Worm (Caenorhabditis elegans) whole organism, young adult: Measurements from ENCODE around the gene fbxc-32.

ENCODE experiments used
- B0019.2 ChIP-seq: fragments of 200-800 bp; sonication (Bioruptor generic); conservative IDR thresholded peaks from 2 replicates; pipeline ENCODE4 v1.3.6; 2022; ENCODE audit warnings: missing genetic modification reagents, missing genetic modification characterization, missing compliant biosample characterization
- C06A6.2 ChIP-seq: fragments of 200-800 bp; sonication (Bioruptor generic); conservative IDR thresholded peaks from 2 replicates; pipeline ENCODE4 v1.3.6; 2022; ENCODE audit warnings: missing genetic modification characterization, missing compliant biosample characterization
- F10E7.11 ChIP-seq: sonication (generic microtip); optimal IDR thresholded peaks from 2 replicates; lab custom pipeline; 2017; ENCODE audit warnings: mild to moderate bottlenecking, missing genetic modification characterization, moderate library complexity, missing compliant biosample characterization
- F22D6.2 ChIP-seq: sonication (generic microtip); optimal IDR thresholded peaks from 2 replicates; lab custom pipeline; 2016; ENCODE audit warnings: mild to moderate bottlenecking, missing genetic modification characterization, missing compliant biosample characterization
- F33H1.4 ChIP-seq: fragments of 200-800 bp; sonication (Bioruptor generic); IDR thresholded peaks from 2 replicates; pipeline ENCODE4 v1.3.6; 2022; ENCODE audit warnings: missing genetic modification reagents, missing genetic modification characterization, missing compliant biosample characterization
- F37B4.10 ChIP-seq: fragments of 200-800 bp; sonication (Bioruptor generic); IDR thresholded peaks from 2 replicates; pipeline ENCODE4 v1.3.6; 2022; ENCODE audit warnings: missing genetic modification characterization, missing compliant biosample characterization
- F57A8.1 ChIP-seq: fragments of 200-800 bp; sonication (Bioruptor generic); optimal IDR thresholded peaks from 2 replicates; lab custom pipeline; 2018; ENCODE audit warnings: mild to moderate bottlenecking, missing genetic modification characterization, moderate library complexity, missing compliant biosample characterization
- K12H6.12 ChIP-seq: fragments of 200-800 bp; sonication (Bioruptor generic); optimal IDR thresholded peaks from 2 replicates; lab custom pipeline; 2018; ENCODE audit warnings: mild to moderate bottlenecking, missing genetic modification characterization, missing compliant biosample characterization
- T07F8.4 ChIP-seq: sonication (generic microtip); optimal IDR thresholded peaks from 2 replicates; lab custom pipeline; 2016; ENCODE audit warnings: mild to moderate bottlenecking, missing genetic modification characterization, moderate library complexity, missing compliant biosample characterization
- T26A5.8 ChIP-seq: sonication (generic microtip); optimal IDR thresholded peaks from 2 replicates; lab custom pipeline; 2016; ENCODE audit warnings: missing genetic modification characterization, missing compliant biosample characterization
- Y53G8AR.9 ChIP-seq: fragments of 200-800 bp; sonication (Bioruptor generic); conservative IDR thresholded peaks from 2 replicates; pipeline ENCODE4 v1.3.6; 2022; ENCODE audit warnings: missing genetic modification reagents, missing genetic modification characterization, missing compliant biosample characterization
- akir-1 ChIP-seq: fragments of 200-800 bp; sonication (Bioruptor generic); optimal IDR thresholded peaks from 2 replicates; lab custom pipeline; 2018; ENCODE audit warnings: mild to moderate bottlenecking, missing genetic modification characterization, moderate library complexity, missing compliant biosample characterization
- aptf-2 ChIP-seq: fragments of 200-800 bp; sonication (Bioruptor generic); conservative IDR thresholded peaks from 2 replicates; pipeline ENCODE4 v1.3.6; 2022; ENCODE audit warnings: missing genetic modification reagents, missing genetic modification characterization, missing compliant biosample characterization
- aptf-3 ChIP-seq: fragments of 200-800 bp; sonication (Bioruptor generic); IDR thresholded peaks from 2 replicates; pipeline ENCODE4 v1.3.6; 2022; ENCODE audit warnings: missing genetic modification characterization, missing compliant biosample characterization
- atf-7 ChIP-seq: sonication (generic microtip); optimal IDR thresholded peaks from 2 replicates; lab custom pipeline; 2017; ENCODE audit warnings: mild to moderate bottlenecking, missing genetic modification characterization, missing compliant biosample characterization
- attf-3 ChIP-seq: fragments of 200-800 bp; sonication (Bioruptor generic); conservative IDR thresholded peaks from 2 replicates; pipeline ENCODE4 v1.3.6; 2022; ENCODE audit warnings: missing genetic modification reagents, missing genetic modification characterization, missing compliant biosample characterization
- attf-5 ChIP-seq: fragments of 200-800 bp; sonication (Bioruptor generic); optimal IDR thresholded peaks from 2 replicates; lab custom pipeline; 2018; ENCODE audit warnings: mild to moderate bottlenecking, missing genetic modification characterization, missing compliant biosample characterization
- ceh-27 ChIP-seq: fragments of 200-800 bp; sonication (Bioruptor generic); optimal IDR thresholded peaks from 2 replicates; lab custom pipeline; 2018; ENCODE audit warnings: mild to moderate bottlenecking, missing genetic modification characterization, moderate library complexity, missing compliant biosample characterization
- chd-7 ChIP-seq: sonication (generic microtip); optimal IDR thresholded peaks from 2 replicates; lab custom pipeline; 2016; ENCODE audit warnings: mild to moderate bottlenecking, missing genetic modification characterization, moderate library complexity, missing compliant biosample characterization
- dox-1 ChIP-seq: fragments of 200-800 bp; sonication (Bioruptor generic); IDR thresholded peaks from 2 replicates; pipeline ENCODE4 v1.3.6; 2022; ENCODE audit warnings: missing genetic modification reagents, missing genetic modification characterization, missing compliant biosample characterization
- efl-1 ChIP-seq: fragments of 150-350 bp; optimal IDR thresholded peaks from 2 replicates; lab custom pipeline; 2014; ENCODE audit warnings: missing biosample characterization, missing genetic modification reagents, missing genetic modification characterization
- egl-44 ChIP-seq: fragments of 200-800 bp; sonication (Bioruptor generic); IDR thresholded peaks from 2 replicates; pipeline ENCODE4 v1.3.6; 2022; ENCODE audit warnings: missing genetic modification reagents, missing genetic modification characterization, missing compliant biosample characterization
- hmg-20 ChIP-seq: fragments of 200-800 bp; sonication (Bioruptor generic); IDR thresholded peaks from 2 replicates; pipeline ENCODE4 v1.3.6; 2022; ENCODE audit warnings: missing genetic modification reagents, missing genetic modification characterization, missing compliant biosample characterization
- hrde-1 ChIP-seq: sonication (generic microtip); optimal IDR thresholded peaks from 2 replicates; lab custom pipeline; 2016; ENCODE audit warnings: missing genetic modification characterization, mild to moderate bottlenecking, missing compliant biosample characterization, moderate library complexity, missing genotype, missing genetic modification reagents, borderline replicate concordance
- lag-1 ChIP-seq: fragments of 200-800 bp; sonication (Bioruptor generic); IDR thresholded peaks from 2 replicates; pipeline ENCODE4 v1.3.6; 2022; ENCODE audit warnings: missing genetic modification reagents, missing genetic modification characterization, missing compliant biosample characterization
- let-526 ChIP-seq: fragments of 200-800 bp; sonication (Bioruptor generic); IDR thresholded peaks from 2 replicates; pipeline ENCODE4 v1.3.6; 2022; ENCODE audit warnings: missing genetic modification reagents, missing genetic modification characterization, missing compliant biosample characterization
- lir-1 ChIP-seq: fragments of 200-800 bp; sonication (Bioruptor generic); conservative IDR thresholded peaks from 2 replicates; pipeline ENCODE4 v1.3.6; 2022; ENCODE audit warnings: missing genetic modification reagents, missing genetic modification characterization, missing compliant biosample characterization
- lsl-1 ChIP-seq: fragments of 200-800 bp; sonication (Bioruptor generic); optimal IDR thresholded peaks from 2 replicates; lab custom pipeline; 2018; ENCODE audit warnings: mild to moderate bottlenecking, missing genetic modification characterization, moderate library complexity, missing compliant biosample characterization
- lsy-27 ChIP-seq: sonication (generic microtip); optimal IDR thresholded peaks from 2 replicates; lab custom pipeline; 2017; ENCODE audit warnings: missing genetic modification characterization, mild to moderate bottlenecking, missing compliant biosample characterization, antibody characterized with exemption, missing genotype, borderline replicate concordance; ENCODE audit not compliant: insufficient read depth
- madf-3 ChIP-seq: fragments of 200-800 bp; sonication (Bioruptor generic); IDR thresholded peaks from 2 replicates; pipeline ENCODE4 v1.3.6; 2022; ENCODE audit warnings: missing genetic modification reagents, missing genetic modification characterization, missing compliant biosample characterization
- madf-8 ChIP-seq: fragments of 200-800 bp; sonication (Bioruptor generic); conservative IDR thresholded peaks from 2 replicates; pipeline ENCODE4 v1.3.6; 2022; ENCODE audit warnings: missing genetic modification reagents, missing genetic modification characterization, missing compliant biosample characterization
- mcd-1 ChIP-seq: fragments of 200-800 bp; sonication (Bioruptor generic); IDR thresholded peaks from 2 replicates; pipeline ENCODE4 v1.3.6; 2022; ENCODE audit warnings: missing genetic modification reagents, missing genetic modification characterization, missing compliant biosample characterization
- mes-4 ChIP-seq: sonication (generic microtip); optimal IDR thresholded peaks from 2 replicates; lab custom pipeline; 2016; ENCODE audit warnings: missing genotype, missing genetic modification characterization, missing compliant biosample characterization
- nfya-1 ChIP-seq: sonication (generic microtip); optimal IDR thresholded peaks from 2 replicates; lab custom pipeline; 2017; ENCODE audit warnings: antibody characterized with exemption, missing compliant biosample characterization, missing genetic modification characterization, borderline replicate concordance; ENCODE audit not compliant: insufficient read depth
- nfyb-1 ChIP-seq: fragments of 200-800 bp; sonication (Bioruptor generic); IDR thresholded peaks from 2 replicates; pipeline ENCODE4 v1.3.6; 2022; ENCODE audit warnings: missing genetic modification reagents, missing genetic modification characterization, missing compliant biosample characterization
- pbrm-1 ChIP-seq: fragments of 200-800 bp; sonication (Bioruptor generic); IDR thresholded peaks from 2 replicates; pipeline ENCODE4 v1.3.6; 2022; ENCODE audit warnings: missing genetic modification reagents, missing genetic modification characterization, missing compliant biosample characterization
- rcor-1 ChIP-seq: fragments of 200-800 bp; sonication (Bioruptor generic); IDR thresholded peaks from 2 replicates; pipeline ENCODE4 v1.3.6; 2022; ENCODE audit warnings: missing genetic modification reagents, missing genetic modification characterization, missing compliant biosample characterization
- rec-8 ChIP-seq, 2 experiments: sonication (generic microtip); optimal IDR thresholded peaks; 2 replicates each; lab custom pipeline; 2016; ENCODE audit warnings: mild to moderate bottlenecking in 2 of 2, missing genetic modification characterization in 2 of 2, missing genetic modification reagents in 2 of 2, missing genotype in 2 of 2, missing biosample characterization in 1 of 2, missing compliant biosample characterization in 1 of 2, moderate library complexity in 1 of 2
- sdz-38 ChIP-seq: sonication (generic microtip); optimal IDR thresholded peaks from 2 replicates; lab custom pipeline; 2016; ENCODE audit warnings: missing genotype, missing genetic modification characterization, missing compliant biosample characterization
- snpc-1.1 ChIP-seq: sonication (generic microtip); optimal IDR thresholded peaks from 2 replicates; lab custom pipeline; 2017; ENCODE audit warnings: missing genetic modification characterization, mild to moderate bottlenecking, missing compliant biosample characterization, antibody characterized with exemption, moderate library complexity, missing genotype, missing genetic modification reagents; ENCODE audit not compliant: insufficient read depth
- snpc-3.4 ChIP-seq: sonication (generic microtip); optimal IDR thresholded peaks from 2 replicates; lab custom pipeline; 2017; ENCODE audit warnings: missing genetic modification characterization, mild to moderate bottlenecking, missing compliant biosample characterization, antibody characterized with exemption, moderate library complexity, missing genotype, missing genetic modification reagents
- tbp1 ChIP-seq: fragments of 200-800 bp; sonication (Bioruptor generic); optimal IDR thresholded peaks from 2 replicates; lab custom pipeline; 2018; ENCODE audit warnings: mild to moderate bottlenecking, missing genetic modification characterization, missing compliant biosample characterization
- tbx-9 ChIP-seq: sonication (generic microtip); optimal IDR thresholded peaks from 2 replicates; lab custom pipeline; 2016; ENCODE audit warnings: borderline replicate concordance, missing genetic modification characterization, inconsistent platforms, missing compliant biosample characterization
- ztf-25 ChIP-seq: fragments of 200-800 bp; sonication (Bioruptor generic); IDR thresholded peaks from 2 replicates; pipeline ENCODE4 v1.3.6; 2022; ENCODE audit warnings: missing genetic modification reagents, missing genetic modification characterization, missing compliant biosample characterization

The fbxc-32 gene

DNA sequence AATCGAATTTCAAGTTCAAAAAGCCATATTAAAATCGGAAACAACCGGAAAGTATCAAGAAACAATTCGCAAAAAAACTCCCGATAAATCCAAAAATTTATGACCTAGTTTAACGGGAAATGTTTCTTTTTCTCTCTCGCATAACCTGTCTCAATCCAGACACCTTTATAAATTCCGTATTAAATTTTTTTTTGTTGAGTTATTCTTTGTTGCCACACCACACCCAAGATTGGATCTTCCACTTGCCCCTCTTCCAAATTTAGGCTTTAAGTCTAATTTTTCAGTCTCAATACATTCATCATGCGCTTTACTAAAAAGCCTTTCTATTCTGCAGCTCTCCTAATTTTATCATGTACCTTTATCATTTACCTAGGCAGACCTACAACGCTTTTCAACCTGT, 9.4 kb downstream of the fbxc-32 start, which contains the start of gene R07C3.3:
Gene R07C3.3, plus strand, starts transcription at position 301 of the 400 bp plus-strand sequence.
- no peak for TF ChIP-seq aptf-2 (GFP tag; lab: Robert Waterston, UW)
- no peak for TF ChIP-seq B0019.2 (GFP tag; lab: Robert Waterston, UW)
- TF ChIP-seq madf-3, result no peak
- no peak for TF ChIP-seq nfya-1 (tag; lab: Kevin White, UChicago)
- no peak for TF ChIP-seq mcd-1
- TF ChIP-seq T07F8.4, result no peak
- TF ChIP-seq F10E7.11 (tag; lab: Kevin White, UChicago), result no peak
- no peak for TF ChIP-seq Y53G8AR.9
- TF ChIP-seq C06A6.2 (GFP tag; lab: Robert Waterston, UW), result no peak
- no peak for TF ChIP-seq rec-8 (tag; optimal IDR thresholded peaks at IDR 0.05; lab: Kevin White, UChicago)
- TF ChIP-seq hmg-20 (GFP tag; lab: Robert Waterston, UW), result no peak
- TF ChIP-seq mes-4 (tag; lab: Kevin White, UChicago), result no peak
- no peak for TF ChIP-seq dox-1 (GFP tag; lab: Robert Waterston, UW)
- no peak for TF ChIP-seq nfyb-1 (GFP tag; lab: Robert Waterston, UW)
- no peak for TF ChIP-seq efl-1 (GFP tag; lab: Kevin White, UChicago)
- no peak for TF ChIP-seq madf-8 (GFP tag; lab: Robert Waterston, UW)
- TF ChIP-seq F33H1.4, result no peak
- no peak for TF ChIP-seq F37B4.10 (GFP tag; lab: Robert Waterston, UW)
- no peak for TF ChIP-seq ztf-25 (GFP tag; lab: Robert Waterston, UW)
- TF ChIP-seq F22D6.2 (tag; lab: Kevin White, UChicago), result no peak

DNA sequence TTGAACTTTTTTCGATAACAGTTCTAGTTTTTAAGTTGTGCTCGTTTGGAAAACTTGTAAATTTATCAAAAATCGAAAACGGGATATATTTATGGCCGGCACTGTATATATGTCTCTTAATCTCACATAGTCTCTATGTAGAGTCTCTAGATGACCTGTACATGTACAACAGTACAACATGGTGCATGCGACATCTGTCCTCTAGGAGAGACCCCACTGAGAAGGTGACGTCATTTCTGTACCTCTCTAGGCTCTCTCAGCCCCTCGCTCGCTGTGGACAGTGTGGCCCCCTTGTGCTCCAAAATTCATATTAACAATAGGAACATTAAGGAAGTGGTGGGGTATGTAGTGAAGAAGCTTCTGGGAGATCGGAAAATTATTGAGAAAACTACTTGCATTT, 10.7 kb downstream of the fbxc-32 start:
- TF ChIP-seq attf-5, result no peak
- TF ChIP-seq snpc-3.4 (tag; lab: Kevin White, UChicago), result no peak
- no peak for TF ChIP-seq hmg-20 (GFP tag; lab: Robert Waterston, UW)
- no peak for TF ChIP-seq lag-1 (GFP tag; lab: Robert Waterston, UW)
- TF ChIP-seq attf-3 (GFP tag; lab: Robert Waterston, UW), result no peak
- TF ChIP-seq F57A8.1 (GFP tag; lab: Kevin White, UChicago), result no peak
- no peak for TF ChIP-seq akir-1 (GFP tag; lab: Kevin White, UChicago)
- TF ChIP-seq let-526 (GFP tag; lab: Robert Waterston, UW), result no peak
- TF ChIP-seq madf-8 (GFP tag; lab: Robert Waterston, UW), result no peak
- no peak for TF ChIP-seq ztf-25 (GFP tag; lab: Robert Waterston, UW)
- no peak for TF ChIP-seq egl-44 (GFP tag; lab: Robert Waterston, UW)
- no peak for TF ChIP-seq atf-7
- TF ChIP-seq lir-1, result no peak
- TF ChIP-seq lsy-27, result no peak
- TF ChIP-seq aptf-3 (GFP tag; lab: Robert Waterston, UW), result no peak
- no peak for TF ChIP-seq K12H6.12 (tag; lab: Kevin White, UChicago)
- TF ChIP-seq tbx-9, result no peak

DNA sequence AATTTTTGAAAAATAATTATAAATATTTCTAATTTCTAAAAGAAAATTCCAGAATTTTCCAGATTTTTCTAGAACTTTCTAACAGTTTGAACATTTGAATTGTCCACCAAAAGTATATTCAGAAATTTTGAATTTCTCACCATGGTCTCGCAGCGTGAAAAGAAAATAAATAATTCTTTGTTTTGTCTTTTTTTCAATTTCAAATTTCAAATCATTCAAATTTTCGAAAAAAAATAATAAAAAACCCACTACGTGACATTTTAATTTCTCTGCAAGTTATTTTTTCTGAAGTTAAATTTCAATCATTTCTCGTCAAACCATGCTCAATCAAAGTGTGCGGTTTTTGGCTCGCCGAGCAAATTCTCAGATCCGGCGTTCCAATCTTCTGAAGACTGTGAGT, 15.3 kb downstream of the fbxc-32 start, which contains the start of gene acs-15:
Gene acs-15, plus strand, starts transcription at position 301 of the 400 bp plus-strand sequence.
- TF ChIP-seq hrde-1 (no peak), lir-1 (no peak), pbrm-1 (GFP tag; lab: Robert Waterston, UW) (no peak), rcor-1 (GFP tag; lab: Robert Waterston, UW) (no peak), T26A5.8 (no peak), tbp1 (GFP tag; lab: Kevin White, UChicago) (no peak), snpc-1.1 (tag; lab: Kevin White, UChicago) (no peak), sdz-38 (tag; lab: Kevin White, UChicago) (no peak), lsl-1 (GFP tag; lab: Kevin White, UChicago) (no peak), ceh-27 (GFP tag; lab: Kevin White, UChicago) (no peak), chd-7 (tag; lab: Kevin White, UChicago) (no peak), Y53G8AR.9 (no peak)
